Worm (Caenorhabditis elegans): ENCODE measurements around the gene C24H11.5.

ce11 chrIII:11792295-11793256 lies 12.5 kb downstream of the C24H11.5 start, which contains the start of gene C24H11.2:
- TF ChIP-seq ztf-23 (GFP tag; IDR thresholded peaks at IDR 0.05) (peak; percentile 71; the same call in 1 of the 2 replicates), cog-1 (tag; optimal IDR thresholded peaks at IDR 0.05) (peak; percentile 4)
